Fruit fly (Drosophila melanogaster) whole organism, pupa: ENCODE data around the gene Swt1.

ENCODE experiments used
- CG12605 ChIP-seq: fragments of 200-800 bp; sonication (Bioruptor generic); IDR thresholded peaks from 2 replicates; pipeline ENCODE4 v1.3.6; 2022; ENCODE audit warnings: missing biosample characterization, missing genetic modification characterization
- CG15710 ChIP-seq: fragments of 200-800 bp; sonication (Bioruptor generic); optimal IDR thresholded peaks from 2 replicates; lab custom pipeline; 2018; ENCODE audit warnings: missing biosample characterization, mild to moderate bottlenecking, missing genetic modification characterization, moderate library complexity
- CG32121 ChIP-seq: fragments of 200-800 bp; sonication (Bioruptor generic); IDR thresholded peaks from 2 replicates; pipeline ENCODE4 v1.3.6; 2022; ENCODE audit warnings: missing biosample characterization, missing genetic modification characterization
- EcR ChIP-seq: fragments of 200-800 bp; sonication (Bioruptor generic); optimal IDR thresholded peaks from 3 replicates; lab custom pipeline; 2019; ENCODE audit warnings: missing biosample characterization, missing genetic modification characterization, mild to moderate bottlenecking, moderate library complexity, missing genetic modification reagents

DNA sequence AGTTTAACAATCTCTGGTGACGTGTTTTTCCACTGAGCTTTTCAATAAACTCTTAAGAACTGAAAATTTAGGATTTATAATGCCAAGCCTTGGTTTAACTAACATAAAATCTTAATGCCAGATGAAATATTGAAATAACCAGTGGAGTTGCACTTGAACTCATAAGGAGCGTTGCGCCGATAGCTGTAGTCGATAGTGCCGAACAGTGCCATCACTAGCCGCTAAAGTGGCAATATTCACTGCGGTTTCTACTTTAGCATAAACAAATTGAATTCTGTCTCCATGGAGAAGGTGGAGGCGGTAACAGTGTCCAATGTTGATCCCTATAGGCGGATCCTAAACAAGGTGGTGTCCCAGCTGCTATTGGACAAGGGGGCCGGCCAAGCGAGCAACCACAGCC lies 11.5 kb upstream of the Swt1 start, which contains the start of gene Taf8:
- TF ChIP-seq CG12605 (GFP tag; lab: Robert Waterston, UW) (no peak), CG32121 (GFP tag; lab: Robert Waterston, UW) (no peak), CG15710 (tag; lab: Kevin White, UChicago) (no peak), EcR (GFP tag; lab: Kevin White, UChicago) (no peak)
